Fruit fly (Drosophila melanogaster) whole organism, pupa: Measurements from ENCODE around the gene CG13474.

Source experiments
- CG14655 ChIP-seq: fragments of 200-800 bp; sonication (Bioruptor generic); optimal IDR thresholded peaks from 3 replicates; lab custom pipeline; 2017; ENCODE audit warnings: mild to moderate bottlenecking, missing biosample characterization, missing genetic modification reagents, missing genetic modification characterization
- CG17806 ChIP-seq: fragments of 200-800 bp; sonication (Bioruptor generic); optimal IDR thresholded peaks from 2 replicates; lab custom pipeline; 2018; ENCODE audit warnings: missing biosample characterization, mild to moderate bottlenecking, missing genetic modification characterization, moderate library complexity
- CG8159 ChIP-seq: fragments of 200-800 bp; sonication (Bioruptor generic); optimal IDR thresholded peaks from 3 replicates; lab custom pipeline; 2018; ENCODE audit warnings: missing biosample characterization, mild to moderate bottlenecking, missing genetic modification characterization, moderate library complexity
- CG9948 ChIP-seq: fragments of 200-800 bp; sonication (Bioruptor generic); optimal IDR thresholded peaks from 2 replicates; lab custom pipeline; 2018; ENCODE audit warnings: missing biosample characterization, mild to moderate bottlenecking, missing genetic modification characterization, moderate library complexity

DNA sequence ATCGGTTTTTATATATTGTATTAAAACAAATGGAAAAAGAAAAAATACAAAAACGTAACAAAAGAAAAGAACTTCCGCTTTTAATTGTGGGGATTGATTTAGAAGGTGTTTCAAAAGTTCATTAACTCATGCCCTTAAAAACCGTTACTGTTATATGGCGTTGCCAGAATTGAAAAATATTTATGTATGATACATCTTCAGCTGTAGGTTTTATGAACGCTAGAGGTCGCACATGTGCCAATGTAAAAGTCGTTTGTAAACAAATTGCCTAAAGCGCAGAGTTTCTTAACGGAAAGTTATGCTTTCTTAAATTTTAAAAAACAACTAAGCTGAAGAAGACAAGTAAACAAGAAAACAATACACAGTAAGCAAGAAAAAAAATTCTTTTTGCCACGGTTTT is 25.4 kb downstream of the CG13474 start:
- TF ChIP-seq CG9948 (tag; lab: Kevin White, UChicago) (no peak), CG8159 (no peak), CG14655 (GFP tag; lab: Kevin White, UChicago) (no peak), CG17806 (no peak)
